Worm (Caenorhabditis elegans): Measurements from ENCODE around the gene nas-23.
A peak's percentile ranks its signal among the peaks of the same experiment; 100 is the strongest.

ce11 chrII:7457210-7457609 is 36.3 kb downstream of the nas-23 start, which contains the start of gene D1022.4:
- no peak for TF ChIP-seq saeg-2 (GFP tag; IDR thresholded peaks at IDR 0.05)
- TF ChIP-seq lsy-2 (tag; optimal IDR thresholded peaks at IDR 0.05): peak in 1 of 2 experiments; percentile 32
- TF ChIP-seq Y5F2A.4 (GFP tag; optimal IDR thresholded peaks at IDR 0.05): no peak
- TF ChIP-seq nhr-48 (tag; optimal IDR thresholded peaks at IDR 0.05): no peak
